Fruit fly (Drosophila melanogaster): ENCODE measurements around the gene CG5013.

DNA sequence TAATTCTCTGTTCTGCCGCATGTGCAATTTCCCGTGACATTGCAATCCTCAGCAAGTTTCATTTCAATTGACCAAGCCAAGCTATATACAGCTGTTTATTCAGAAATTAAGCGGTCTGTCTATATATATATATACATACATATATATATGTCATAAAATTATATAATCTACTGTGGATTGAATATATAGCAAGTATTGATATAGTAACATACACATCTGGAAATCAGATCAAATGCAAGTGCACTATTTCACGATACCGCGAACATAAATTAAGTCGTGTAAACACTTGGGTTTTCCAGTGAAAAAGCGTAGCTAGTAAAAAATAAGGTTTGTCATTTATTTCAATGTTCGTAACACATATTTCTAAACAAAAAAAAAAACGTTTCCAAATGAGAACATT is 3.4 kb upstream of the CG5013 start, which contains the start of gene Jhbp5:
- TF ChIP-seq Ets21C (GFP tag; optimal IDR thresholded peaks at IDR 0.05) = no peak
- no peak for TF ChIP-seq CG11902 (GFP tag; optimal IDR thresholded peaks at IDR 0.05)
- no peak for TF ChIP-seq ss (GFP tag; optimal IDR thresholded peaks at IDR 0.05)
